Fruit fly (Drosophila melanogaster): ENCODE measurements around the gene CG1737.
A peak's percentile ranks its signal among the peaks of the same experiment; 100 is the strongest.

CG1737 gene

DNA sequence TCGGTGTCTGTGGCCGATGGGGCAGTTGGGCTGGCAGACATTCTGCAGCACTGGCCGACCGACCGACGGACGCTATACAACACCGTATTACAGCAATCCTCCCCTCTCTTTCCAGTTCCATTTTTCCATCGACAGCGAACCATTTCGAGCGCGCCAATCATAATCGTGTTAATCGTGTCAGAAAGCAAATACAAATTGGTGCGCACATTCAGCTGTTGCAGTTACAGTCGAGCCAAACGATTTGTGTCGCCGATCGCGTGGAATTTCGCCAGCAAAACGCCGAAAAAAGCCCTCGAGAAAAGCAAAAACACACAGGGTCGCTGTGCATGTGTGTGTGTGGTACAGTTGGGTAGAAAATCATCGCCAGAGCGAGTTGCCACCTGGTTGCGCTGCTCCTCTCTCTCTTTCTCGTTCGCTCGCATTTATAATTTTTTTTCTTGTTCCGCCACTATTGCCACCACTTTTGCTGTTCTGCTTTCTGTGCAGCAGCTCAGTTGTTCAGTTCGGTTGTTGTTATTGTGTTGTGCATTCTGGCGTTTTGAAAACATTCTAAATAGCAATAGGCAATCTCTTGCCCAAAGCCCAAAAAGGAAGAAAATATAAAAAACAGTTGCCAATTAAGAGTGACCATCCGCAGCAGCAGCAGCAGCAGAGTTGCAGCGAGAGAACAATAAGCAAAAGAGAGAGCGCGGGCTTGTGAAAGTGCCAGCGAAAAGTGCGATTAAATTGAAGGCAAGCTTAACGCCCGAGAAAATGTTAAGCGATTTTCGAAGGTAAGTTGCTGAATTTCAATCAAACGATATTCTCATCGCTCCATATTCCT lies at the start of gene CG1737:
TSS of gene CG1737 (plus strand) at position 104 of the 823 bp plus-strand sequence.
- TF ChIP-seq noc (tag; optimal IDR thresholded peaks at IDR 0.05) = peak; percentile 63

DNA sequence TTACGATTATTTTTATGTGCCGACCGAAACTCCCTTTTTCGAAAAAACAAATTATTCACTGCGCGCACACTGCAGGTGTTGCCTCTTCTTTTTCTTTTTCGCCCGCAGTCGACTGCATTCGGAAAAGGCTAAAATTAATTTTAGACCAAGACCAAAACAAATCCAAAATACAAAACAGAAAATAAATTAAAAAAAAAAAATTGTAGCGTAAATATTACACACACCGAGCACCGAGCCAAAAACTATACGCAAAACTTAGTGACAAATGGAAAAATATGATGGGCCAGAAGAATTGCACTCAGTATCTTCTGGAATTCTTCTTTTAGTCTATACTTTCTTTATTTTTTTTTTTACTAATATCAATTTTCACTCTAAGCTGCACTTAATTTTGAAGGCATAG lies 47.7 kb upstream of the CG1737 start, which contains the start of gene CG44422:
TSS of gene CG44422 (minus strand) at position 101 of the 400 bp plus-strand sequence.
- TF ChIP-seq noc (tag; optimal IDR thresholded peaks at IDR 0.05) = no peak

DNA sequence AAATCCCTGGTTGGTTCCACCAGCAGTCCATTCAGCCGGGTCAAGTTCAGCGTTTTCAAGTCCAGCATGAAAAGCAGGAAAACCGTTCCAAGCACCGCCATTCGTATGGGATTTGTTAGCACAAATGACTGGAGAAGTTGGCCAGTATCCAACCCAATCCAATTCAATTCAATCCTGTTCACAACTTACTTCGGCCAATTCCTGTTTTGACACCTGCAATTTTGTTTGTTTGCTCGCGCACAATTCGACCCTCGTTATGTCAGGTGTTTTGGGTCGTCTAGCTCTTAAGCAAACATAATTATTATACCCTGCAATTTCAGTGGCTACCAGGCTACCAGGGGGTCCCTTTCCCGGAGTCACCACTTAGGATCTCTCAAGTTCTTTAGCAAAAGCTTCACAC lies 39.3 kb upstream of the CG1737 start, which contains the start of gene Ir10a:
TSS of gene Ir10a (minus strand) at position 101 of the 400 bp plus-strand sequence.
- no peak for TF ChIP-seq noc (tag; optimal IDR thresholded peaks at IDR 0.05)

DNA sequence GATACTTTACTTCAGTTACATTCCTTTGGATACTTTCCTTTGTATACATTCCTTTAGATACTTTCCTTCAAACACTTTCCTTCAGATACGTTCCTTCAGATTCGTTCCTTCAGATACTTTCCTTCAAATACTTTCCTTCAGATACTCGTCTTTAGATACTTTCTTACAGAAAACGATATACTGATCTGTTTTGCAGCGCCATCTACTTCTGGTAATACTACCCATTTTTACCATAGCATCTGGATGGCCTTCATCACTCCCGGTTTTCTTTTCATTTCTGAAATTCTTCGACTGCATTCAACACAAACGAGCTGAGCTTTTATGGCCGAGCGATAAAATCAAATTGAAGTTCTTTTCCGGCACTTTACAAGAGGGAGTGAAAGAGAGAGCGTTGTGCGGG lies 30.5 kb upstream of the CG1737 start:
- TF ChIP-seq noc (tag; optimal IDR thresholded peaks at IDR 0.05) = no peak

DNA sequence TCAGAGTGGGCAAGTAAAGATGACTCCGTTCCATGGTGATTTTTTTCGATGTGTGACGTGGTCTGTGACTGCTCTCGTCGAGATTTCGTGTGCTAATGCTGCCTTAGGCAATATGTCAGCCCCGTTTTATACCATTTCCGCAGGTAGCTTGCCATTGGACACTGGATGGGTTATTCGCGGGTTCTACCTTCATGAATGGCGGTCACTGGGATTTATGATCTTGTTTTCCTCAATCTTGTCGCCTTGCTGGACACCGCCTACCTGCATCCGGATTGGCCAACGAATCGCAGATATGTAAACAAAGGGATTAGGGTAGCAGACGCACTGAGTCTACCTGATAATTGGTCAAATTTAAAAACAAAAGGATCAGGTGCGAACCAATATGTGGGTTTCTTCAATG lies 28.2 kb upstream of the CG1737 start, which contains the start of gene sisA:
TSS of gene sisA (minus strand) at position 101 of the 400 bp plus-strand sequence.
- TF ChIP-seq noc (tag; optimal IDR thresholded peaks at IDR 0.05) = no peak

DNA sequence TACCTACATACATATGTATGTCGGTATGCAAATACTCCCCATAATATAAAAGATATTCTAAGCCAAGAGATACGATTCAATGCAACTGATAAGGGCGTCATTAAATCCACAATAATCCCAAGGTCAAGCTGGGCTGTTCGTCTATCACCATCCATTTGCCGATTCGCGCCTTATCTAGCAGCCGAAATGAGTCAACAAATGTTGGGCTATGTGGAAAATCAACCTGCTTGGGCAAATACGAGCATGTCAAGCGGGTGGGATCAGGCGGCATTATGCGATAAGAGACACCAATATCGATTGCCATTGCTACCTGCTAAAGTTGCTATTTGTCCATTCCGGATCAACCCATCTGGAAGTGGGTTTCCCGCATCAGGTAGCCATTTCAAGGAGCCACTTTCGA lies 27.7 kb upstream of the CG1737 start:
- TF ChIP-seq noc (tag; optimal IDR thresholded peaks at IDR 0.05) = no peak

DNA sequence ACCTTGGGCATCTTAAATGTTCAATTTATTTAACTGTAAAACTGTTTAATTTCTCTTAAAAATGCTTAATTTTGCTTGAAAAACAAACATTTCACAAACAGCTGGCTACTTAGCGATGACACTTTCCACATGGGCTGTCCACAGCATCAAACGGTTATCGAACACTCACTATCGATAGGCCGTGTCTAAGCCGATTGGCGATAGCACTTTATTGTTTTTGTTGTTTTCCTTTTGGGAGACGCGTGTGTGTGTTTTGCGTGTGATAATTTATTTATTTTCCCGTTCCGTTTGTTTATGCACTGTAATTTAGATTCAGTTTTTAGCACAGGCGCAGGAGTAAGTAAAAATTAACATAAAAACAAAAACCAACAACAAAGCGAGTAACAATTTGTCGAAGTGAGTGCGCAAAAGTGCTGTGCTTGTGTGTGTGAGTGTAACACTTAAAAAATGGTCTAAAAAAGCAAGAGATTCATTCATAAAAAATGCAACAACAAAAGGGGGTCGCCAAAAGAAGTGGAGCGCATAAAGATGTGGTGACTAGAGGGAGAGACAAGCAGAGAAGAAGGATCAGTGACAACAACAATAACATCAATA lies 25.1 kb upstream of the CG1737 start, which contains the start of gene Gapvd1:
TSS of gene Gapvd1 (plus strand) at position 211 of the 594 bp plus-strand sequence.
- TF ChIP-seq noc (tag; optimal IDR thresholded peaks at IDR 0.05) = no peak

DNA sequence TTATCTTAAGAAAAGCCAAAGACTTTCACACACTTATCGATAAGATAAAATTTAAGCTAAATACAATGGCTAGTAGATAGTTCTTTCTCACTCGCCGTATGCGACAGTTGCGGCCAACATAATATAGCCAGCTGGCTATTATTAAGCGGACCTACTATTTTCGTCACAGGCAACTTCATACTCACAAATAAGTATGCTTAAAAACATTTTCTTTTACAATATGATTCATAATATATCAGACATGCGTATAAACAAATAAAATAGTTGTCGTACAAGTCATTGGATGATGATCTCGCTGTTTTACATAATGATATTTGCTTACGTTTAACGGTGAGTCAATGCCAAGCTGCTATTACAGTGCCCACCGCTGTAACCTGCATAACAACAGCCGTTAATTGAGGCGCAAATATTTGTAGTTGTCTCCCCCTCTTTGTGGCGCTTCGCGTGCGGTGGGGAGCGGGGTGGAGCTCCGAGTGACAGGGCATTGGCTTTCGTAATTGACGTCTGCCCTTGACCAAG lies 24.1 kb upstream of the CG1737 start:
- peak; percentile 84 for TF ChIP-seq noc (tag; optimal IDR thresholded peaks at IDR 0.05)

DNA sequence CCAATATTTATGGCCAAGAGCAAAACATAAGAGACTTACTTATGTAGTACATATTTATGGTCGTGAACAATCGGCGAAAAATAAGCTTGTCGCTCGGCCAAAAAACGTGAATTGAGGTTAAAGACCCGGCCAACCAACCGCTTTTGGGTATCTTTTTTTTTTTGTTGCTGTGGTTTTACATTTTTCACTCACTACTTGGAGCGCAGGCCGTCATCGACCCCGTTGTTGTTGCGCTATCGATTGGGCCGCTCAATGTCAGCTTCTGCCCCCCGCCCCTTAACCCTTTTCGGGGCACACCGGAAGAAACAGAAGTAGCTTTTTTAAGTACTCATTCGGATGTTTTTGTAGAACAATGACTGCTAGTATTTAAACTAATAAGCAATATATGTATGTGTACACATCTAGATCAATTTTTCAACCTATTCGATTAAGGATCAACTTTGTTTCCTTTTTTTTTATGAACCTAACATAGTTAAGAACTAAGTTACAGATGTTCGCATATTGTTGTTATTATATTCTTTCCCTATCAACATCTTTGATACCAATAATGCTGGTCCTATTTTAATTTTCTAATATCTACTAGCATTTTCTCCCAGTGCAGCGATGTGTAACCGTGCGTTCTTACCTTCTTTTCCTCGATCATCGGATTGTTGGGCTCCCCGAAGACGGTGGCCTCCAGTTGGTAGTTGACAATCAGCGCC lies 12.2 kb upstream of the CG1737 start:
- TF ChIP-seq noc (tag; optimal IDR thresholded peaks at IDR 0.05) = peak; percentile 58

DNA sequence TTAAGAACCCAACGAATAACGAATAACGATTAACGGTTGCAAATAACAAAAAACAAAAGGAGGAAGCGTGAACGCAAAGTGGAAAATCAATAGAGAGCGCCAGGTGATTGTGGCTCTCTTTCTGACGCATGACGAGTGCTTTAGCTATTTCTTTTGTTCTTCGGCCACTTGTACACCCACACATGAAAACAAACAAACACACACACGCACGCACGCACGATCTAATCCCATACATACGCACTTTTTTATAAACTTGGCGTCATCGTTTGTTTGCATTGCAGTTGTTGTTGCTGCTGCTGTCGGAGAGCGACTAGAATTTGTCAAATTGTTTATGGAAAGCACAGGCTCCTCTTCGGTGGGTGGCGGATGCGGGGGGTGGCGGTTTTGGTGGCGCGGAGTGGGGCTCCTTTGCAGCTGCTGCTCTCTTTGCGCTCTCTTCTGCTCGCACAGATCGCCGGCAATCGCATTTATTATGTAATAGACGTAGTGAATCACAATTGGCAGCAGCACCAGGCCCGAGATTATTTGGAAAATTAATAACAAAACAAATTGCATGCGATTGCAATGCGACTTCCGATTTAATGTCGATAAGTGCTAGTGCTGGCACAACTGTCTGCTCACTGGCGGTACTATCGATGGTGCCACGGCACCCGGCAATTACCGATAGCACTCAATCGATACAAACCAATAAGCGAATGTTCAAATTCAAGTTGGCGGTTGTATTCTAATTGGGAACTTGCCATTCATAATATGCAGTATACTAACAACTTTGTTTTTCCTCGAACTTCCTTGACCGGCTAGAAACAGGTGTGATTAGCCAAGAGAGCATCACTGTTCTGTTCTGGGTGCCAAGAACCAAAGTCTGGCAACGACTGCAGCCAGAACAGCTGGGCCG lies 11.2 kb upstream of the CG1737 start:
- TF ChIP-seq noc (tag; optimal IDR thresholded peaks at IDR 0.05) = peak; percentile 6

DNA sequence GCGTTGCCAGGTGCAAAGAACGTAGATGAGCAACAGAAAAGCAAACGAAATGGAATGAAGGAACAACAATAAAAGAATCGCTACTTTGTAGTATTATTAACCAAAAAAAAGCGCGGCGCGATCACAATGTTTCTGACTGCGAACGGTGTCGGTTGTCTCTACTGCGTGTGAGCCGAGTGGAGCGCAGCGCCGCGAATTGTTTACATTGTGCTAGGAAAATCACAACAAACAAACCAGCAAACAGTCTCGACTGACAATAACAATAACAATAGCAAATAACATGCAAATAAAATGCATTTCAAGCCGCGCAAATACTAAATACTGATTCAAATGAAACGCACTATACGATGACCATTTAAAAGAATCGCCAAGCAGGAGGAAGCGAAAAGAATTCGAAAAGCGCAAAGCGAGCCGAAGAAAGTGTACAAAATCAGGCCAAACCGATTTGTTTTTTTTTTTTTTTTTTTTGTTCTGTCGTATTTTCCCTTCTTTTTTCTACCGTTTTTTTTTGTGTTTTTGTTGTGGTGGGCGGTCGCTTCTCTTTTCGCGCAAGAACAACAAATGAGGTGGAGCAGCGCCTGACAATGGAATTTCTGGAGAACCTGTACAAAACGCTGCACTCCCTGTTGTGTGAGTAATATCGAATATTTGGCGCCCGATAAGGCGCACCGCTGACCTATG lies 10.4 kb upstream of the CG1737 start, which contains the start of the genes CG34348 and Kap3:
TSS of gene CG34348 (plus strand) at position 6 of the 681 bp plus-strand sequence.
TSS of gene Kap3 (minus strand) at position 217 of the 681 bp plus-strand sequence.
- no peak for TF ChIP-seq noc (tag; optimal IDR thresholded peaks at IDR 0.05)

DNA sequence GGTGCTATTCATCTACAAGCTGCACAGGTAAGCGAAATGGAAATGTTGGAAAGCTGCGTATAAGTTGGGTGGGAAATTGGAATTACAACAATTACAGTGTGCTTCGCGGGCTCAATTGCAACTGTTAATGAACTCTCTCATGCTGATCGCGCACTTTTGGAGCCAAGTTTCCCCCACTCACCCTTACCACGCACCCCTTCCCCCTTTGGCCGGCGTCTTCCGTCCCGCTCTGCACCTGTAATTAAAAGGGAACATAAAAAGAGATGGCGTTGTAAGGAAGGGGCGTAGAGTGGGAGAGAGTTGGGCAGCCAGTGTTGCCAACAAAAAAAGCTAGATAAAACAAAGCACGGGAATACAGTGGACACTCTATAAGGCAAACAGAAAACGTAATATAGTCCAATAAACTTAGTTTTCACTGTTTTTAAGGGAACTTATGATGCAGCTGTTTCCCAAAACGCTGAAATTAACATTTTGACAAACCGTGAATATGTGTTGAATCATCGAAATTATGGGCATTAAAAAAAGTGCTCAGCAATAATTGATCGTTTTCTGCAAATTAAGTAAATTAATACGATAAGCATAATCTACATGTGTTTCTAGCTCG lies 9.6 kb upstream of the CG1737 start:
- no peak for TF ChIP-seq noc (tag; optimal IDR thresholded peaks at IDR 0.05)

DNA sequence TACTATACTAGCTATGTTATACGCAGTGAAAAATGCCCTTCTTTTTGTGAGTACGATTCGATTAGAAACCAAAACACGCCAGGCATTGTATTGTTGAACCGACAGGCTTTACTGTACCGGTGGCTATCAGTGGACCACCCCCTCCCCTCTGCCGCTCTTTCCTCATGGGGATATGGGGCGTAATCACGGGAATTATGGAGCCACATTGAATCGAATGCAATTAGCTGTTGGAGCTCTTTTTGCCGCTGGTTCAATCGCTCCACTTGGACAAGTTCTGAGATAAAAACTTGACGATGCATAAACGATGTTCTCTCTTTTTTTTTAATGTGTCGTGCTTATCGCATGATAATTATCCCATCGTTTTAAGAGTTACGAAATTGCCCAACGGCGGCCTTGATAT lies 8.2 kb upstream of the CG1737 start:
- TF ChIP-seq noc (tag; optimal IDR thresholded peaks at IDR 0.05) = no peak

DNA sequence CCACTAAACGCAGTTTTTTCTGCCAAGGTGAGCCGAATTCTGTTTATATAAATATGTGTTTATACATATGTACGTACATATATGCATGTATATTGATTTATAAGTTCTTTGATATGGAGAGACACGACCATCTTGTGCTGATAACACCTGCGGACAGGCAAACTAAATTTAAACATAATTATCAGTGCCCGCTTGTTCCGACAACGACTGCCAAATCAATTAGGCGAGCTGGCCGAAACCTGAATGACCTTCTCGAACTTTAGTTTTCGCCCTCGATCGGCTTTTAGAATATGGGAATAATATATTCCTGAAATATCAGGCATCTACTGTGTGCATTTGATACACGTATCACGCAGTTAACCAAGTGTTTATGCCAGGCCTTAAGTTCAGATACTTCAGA lies 7.6 kb upstream of the CG1737 start:
- TF ChIP-seq noc (tag; optimal IDR thresholded peaks at IDR 0.05) = peak; percentile 70

All from whole organism, larva.